Worm (Caenorhabditis elegans): ENCODE data around the gene C35A5.4.

C35A5.4 gene

DNA sequence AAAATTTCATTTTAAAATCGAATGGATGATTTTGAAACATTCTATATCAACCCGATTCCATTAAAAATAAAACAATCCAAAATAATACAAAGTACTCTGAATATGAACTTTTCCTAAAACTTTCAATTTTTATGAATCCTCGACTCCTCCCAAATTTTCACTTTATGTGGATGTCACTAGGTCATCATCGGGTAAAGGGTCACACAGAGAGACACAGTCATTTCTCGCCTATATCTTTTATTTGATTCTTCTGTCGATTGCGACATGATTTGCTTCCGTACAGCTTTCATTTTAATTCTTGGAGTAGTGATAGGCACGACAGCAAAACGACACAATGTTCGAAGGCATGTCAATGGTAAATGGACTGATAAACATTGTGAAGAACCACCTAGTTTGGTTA lies 31.7 kb downstream of the C35A5.4 start, which contains the start of gene F25D1.3:
F25D1.3 (plus strand) TSS at position 225 of the 400 bp plus-strand sequence.
- TF ChIP-seq sptf-1 (tag; optimal IDR thresholded peaks at IDR 0.05): no peak
- TF ChIP-seq blmp-1 (tag; optimal IDR thresholded peaks at IDR 0.05): peak; percentile 96

DNA sequence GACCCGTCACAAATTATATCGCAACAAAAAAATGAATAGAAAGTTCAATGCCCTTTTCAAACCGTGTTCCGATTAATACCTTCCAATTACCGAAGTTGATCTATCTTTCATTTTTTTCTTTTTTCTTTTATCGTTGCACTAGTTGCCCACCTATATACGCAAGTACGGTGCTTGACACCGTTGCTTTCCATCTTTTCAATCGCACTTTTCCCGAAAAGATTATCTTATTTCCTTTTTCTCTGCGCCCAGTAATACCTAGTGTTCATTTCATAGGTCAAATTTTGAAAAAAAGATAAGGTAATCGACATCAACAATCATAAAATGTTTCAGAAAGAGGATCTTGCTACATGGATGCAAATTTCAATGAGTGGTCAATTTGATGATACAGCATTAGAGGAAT lies 32.8 kb downstream of the C35A5.4 start:
- TF ChIP-seq nhr-20 (tag; optimal IDR thresholded peaks at IDR 0.05): no peak
- TF ChIP-seq blmp-1 (tag; optimal IDR thresholded peaks at IDR 0.05): peak; percentile 93

DNA sequence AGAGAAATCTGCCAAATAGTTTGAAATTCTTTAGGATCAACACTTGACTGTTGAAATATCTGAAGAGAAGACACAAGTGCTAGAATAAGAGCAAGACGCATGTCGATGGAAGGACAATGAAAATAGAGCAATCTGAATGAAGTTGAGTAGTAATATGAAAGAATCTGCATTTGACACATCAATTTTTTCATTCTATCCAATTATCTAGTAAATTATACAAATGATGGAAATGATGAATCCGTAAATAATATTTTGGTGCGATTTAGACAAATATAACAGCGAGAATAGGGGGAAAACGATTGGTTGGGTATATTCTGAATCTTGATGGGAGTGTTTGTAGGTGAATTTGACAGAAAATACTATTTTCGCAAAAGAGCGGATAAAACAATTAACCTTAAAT lies 35.9 kb downstream of the C35A5.4 start, which contains the start of gene txt-10:
txt-10 (minus strand) TSS at position 101 of the 400 bp plus-strand sequence.
- TF ChIP-seq elt-3 (tag; optimal IDR thresholded peaks at IDR 0.05) (no peak), lin-14 (GFP tag; optimal IDR thresholded peaks at IDR 0.05) (no peak), C04F5.9 (tag; optimal IDR thresholded peaks at IDR 0.05) (no peak), pax-3 (tag; optimal IDR thresholded peaks at IDR 0.05) (no peak), C16A3.4 (tag; optimal IDR thresholded peaks at IDR 0.05) (no peak), lin-15B (tag; optimal IDR thresholded peaks at IDR 0.05) (no peak), hlh-4 (tag; optimal IDR thresholded peaks at IDR 0.05) (no peak), lin-13 (GFP tag; optimal IDR thresholded peaks at IDR 0.05) (no peak), C34B4.2 (tag; optimal IDR thresholded peaks at IDR 0.05) (no peak), ceh-90 (tag; optimal IDR thresholded peaks at IDR 0.05) (no peak), alr-1 (tag; optimal IDR thresholded peaks at IDR 0.05; ENCODE audit: borderline replicate concordance) (no peak), xbp-1 (tag; optimal IDR thresholded peaks at IDR 0.05) (no peak), nhr-237 (tag; optimal IDR thresholded peaks at IDR 0.05) (no peak), pag-3 (tag; optimal IDR thresholded peaks at IDR 0.05; ENCODE audit: borderline replicate concordance, insufficient read depth) (no peak), rnt-1 (tag; optimal IDR thresholded peaks at IDR 0.05) (no peak), fos-1 (tag; optimal IDR thresholded peaks at IDR 0.05) (no peak), zag-1 (tag; optimal IDR thresholded peaks at IDR 0.05) (no peak), pqm-1 (tag; optimal IDR thresholded peaks at IDR 0.05) (no peak), ceh-82 (tag; optimal IDR thresholded peaks at IDR 0.05) (no peak), mab-9 (GFP tag; IDR thresholded peaks at IDR 0.05) (no peak)

DNA sequence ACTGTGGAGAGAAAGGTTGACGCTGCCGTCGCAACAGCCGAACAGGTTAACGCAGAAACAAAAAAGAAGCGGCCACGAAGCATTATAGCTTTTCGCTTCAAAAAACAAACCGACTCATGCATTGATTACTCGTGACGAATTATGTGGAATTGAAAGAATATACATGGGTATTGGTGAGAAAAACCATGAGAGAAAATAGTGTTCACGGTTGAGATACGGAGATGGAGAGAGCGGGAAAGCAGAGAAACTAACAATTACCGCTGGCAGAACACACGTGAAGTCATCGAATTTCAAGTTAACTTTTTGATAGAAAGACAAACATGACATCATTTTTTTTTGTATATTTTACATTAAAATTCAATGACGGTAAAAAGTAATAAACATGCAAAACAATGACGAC lies 38.5 kb downstream of the C35A5.4 start:
- TF ChIP-seq pag-3 (tag; optimal IDR thresholded peaks at IDR 0.05; ENCODE audit: borderline replicate concordance, insufficient read depth) (no peak), elt-2 (tag; optimal IDR thresholded peaks at IDR 0.05) (peak; percentile 17), mab-9 (GFP tag; IDR thresholded peaks at IDR 0.05) (no peak), grh-1 (GFP tag; IDR thresholded peaks at IDR 0.05) (no peak), lin-14 (GFP tag; optimal IDR thresholded peaks at IDR 0.05) (peak; percentile 62), nhr-77 (tag; optimal IDR thresholded peaks at IDR 0.05) (no peak), fkh-10 (GFP tag; optimal IDR thresholded peaks at IDR 0.05) (no peak), efl-1 (optimal IDR thresholded peaks at IDR 0.05) (peak in 1 of 2 experiments; percentile 27), efl-1 (GFP tag; optimal IDR thresholded peaks at IDR 0.05 in 1 of 2) (peak; percentile 13 to 93), snpc-4 (tag; optimal IDR thresholded peaks at IDR 0.05) (no peak), nhr-71 (tag; optimal IDR thresholded peaks at IDR 0.05) (peak; percentile 63), ets-5 (GFP tag; IDR thresholded peaks at IDR 0.05) (no peak), unc-86 (tag; optimal IDR thresholded peaks at IDR 0.05) (no peak), hlh-17 (GFP tag; optimal IDR thresholded peaks at IDR 0.05; ENCODE audit: borderline replicate concordance) (no peak), C04F5.9 (tag; optimal IDR thresholded peaks at IDR 0.05) (no peak), fkh-4 (tag; optimal IDR thresholded peaks at IDR 0.05; ENCODE audit: borderline replicate concordance) (no peak), ceh-90 (tag; optimal IDR thresholded peaks at IDR 0.05) (no peak), dpl-1 (GFP tag; optimal IDR thresholded peaks at IDR 0.05) (peak in 2 of 3 experiments; percentile 14 to 35), unc-130 (tag; optimal IDR thresholded peaks at IDR 0.05) (no peak), unc-98 (GFP tag; IDR thresholded peaks at IDR 0.05) (no peak), irx-1 (tag; optimal IDR thresholded peaks at IDR 0.05) (no peak), ceh-88 (GFP tag; IDR thresholded peaks at IDR 0.05) (no peak), ama-1 (optimal IDR thresholded peaks at IDR 0.05) (peak; percentile 58), alr-1 (tag; optimal IDR thresholded peaks at IDR 0.05; ENCODE audit: borderline replicate concordance) (no peak), F16B12.6 (tag; optimal IDR thresholded peaks at IDR 0.05) (no peak), rnt-1 (tag; optimal IDR thresholded peaks at IDR 0.05) (peak; percentile 16), zip-4 (GFP tag; optimal IDR thresholded peaks at IDR 0.05) (no peak), vab-15 (tag; optimal IDR thresholded peaks at IDR 0.05) (no peak), sptf-1 (tag; optimal IDR thresholded peaks at IDR 0.05) (no peak), snu-23 (GFP tag; optimal IDR thresholded peaks at IDR 0.05) (peak; percentile 45), skn-1 (tag; optimal IDR thresholded peaks at IDR 0.05) (no peak), tbx-2 (tag; optimal IDR thresholded peaks at IDR 0.05) (no peak), lin-15B (tag; optimal IDR thresholded peaks at IDR 0.05) (no peak)

Data from whole organism, L1 larva.